Fruit fly (Drosophila melanogaster): ENCODE data around the gene CG12003.
A peak's percentile ranks its signal among the peaks of the same experiment; 100 is the strongest.

Gene CG12003

DNA sequence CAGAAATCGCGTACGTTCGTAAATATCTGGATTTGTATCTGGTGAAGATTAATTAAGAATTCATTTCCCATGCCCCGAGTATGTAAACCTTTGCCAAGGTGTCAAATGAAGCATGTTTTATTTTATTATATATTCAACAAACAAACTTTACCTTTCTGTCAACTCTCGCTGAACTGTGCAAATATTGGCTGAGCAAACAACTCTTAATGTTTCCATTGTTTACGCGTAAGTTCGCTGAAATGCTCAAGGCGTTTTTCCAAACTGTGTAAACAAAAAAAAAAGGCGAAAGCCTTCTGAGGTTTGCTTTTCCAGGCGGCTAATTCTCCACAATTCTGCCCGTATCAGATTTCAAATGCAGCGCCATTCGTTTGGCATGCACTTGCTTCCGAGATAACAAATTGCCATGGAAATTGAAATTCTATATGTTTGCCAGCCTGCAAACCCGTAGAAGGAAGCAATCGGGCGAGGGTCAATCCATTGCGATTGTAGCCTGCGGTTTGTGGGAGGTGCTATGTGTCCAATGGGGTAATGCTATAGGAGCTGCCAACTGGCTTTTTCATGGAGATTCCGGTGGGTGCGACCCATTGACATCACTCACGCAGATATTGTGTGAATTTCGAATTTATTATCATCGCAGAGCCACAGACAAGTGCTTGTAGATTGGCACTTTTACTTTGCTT is 26.6 kb downstream of the CG12003 start (continued):
- TF ChIP-seq jing (GFP tag; optimal IDR thresholded peaks at IDR 0.05) (no peak), eve (GFP tag; optimal IDR thresholded peaks at IDR 0.05) (no peak), sisA (GFP tag; IDR thresholded peaks at IDR 0.05) (no peak), Chrac-16 (GFP tag; optimal IDR thresholded peaks at IDR 0.05) (no peak), Ada2b (GFP tag; IDR thresholded peaks at IDR 0.05) (peak; percentile 52), CG14441 (GFP tag; IDR thresholded peaks at IDR 0.05) (no peak; the same call in 1 of the 2 replicates), Bteb2 (GFP tag; optimal IDR thresholded peaks at IDR 0.05) (peak; percentile 60), CG10959 (GFP tag; IDR thresholded peaks at IDR 0.05) (no peak), CG16863 (GFP tag; optimal IDR thresholded peaks at IDR 0.05) (no peak), CG11247 (GFP tag; IDR thresholded peaks at IDR 0.05) (peak; percentile 70), Hand (GFP tag; optimal IDR thresholded peaks at IDR 0.05) (peak; percentile 74), gcm2 (GFP tag; optimal IDR thresholded peaks at IDR 0.05) (no peak), Nf-YC (tag; optimal IDR thresholded peaks at IDR 0.05) (no peak), Nf-YB (GFP tag; optimal IDR thresholded peaks at IDR 0.05) (no peak), ap (GFP tag; IDR thresholded peaks at IDR 0.05) (no peak), CG1024 (GFP tag; IDR thresholded peaks at IDR 0.05) (no peak), tll (GFP tag; optimal IDR thresholded peaks at IDR 0.05) (no peak), nerfin-2 (GFP tag; IDR thresholded peaks at IDR 0.05; ENCODE audit: partially characterized antibody) (no peak), CG10979 (tag; optimal IDR thresholded peaks at IDR 0.05) (no peak), CrebB (tag; optimal IDR thresholded peaks at IDR 0.05) (peak; percentile 75), HLH3B (GFP tag; IDR thresholded peaks at IDR 0.05) (peak; percentile 27; the same call in 1 of the 2 replicates), wdn (GFP tag; IDR thresholded peaks at IDR 0.05) (peak; percentile 68), nau (GFP tag; optimal IDR thresholded peaks at IDR 0.05) (no peak), Kr (GFP tag; optimal IDR thresholded peaks at IDR 0.05) (no peak), al (GFP tag; IDR thresholded peaks at IDR 0.05) (0 out of 2 replicates have a peak, but pooled peaks have one; percentile 16), Nf-YA (GFP tag; IDR thresholded peaks at IDR 0.05) (peak; percentile 47; the same call in 1 of the 2 replicates), Optix (GFP tag; IDR thresholded peaks at IDR 0.05) (no peak), ab (GFP tag; optimal IDR thresholded peaks at IDR 0.05) (no peak), Dad (GFP tag; optimal IDR thresholded peaks at IDR 0.05) (peak; percentile 44), Abd-B (GFP tag; optimal IDR thresholded peaks at IDR 0.05) (no peak), sd (tag; optimal IDR thresholded peaks at IDR 0.05) (no peak), CG8359 (GFP tag; optimal IDR thresholded peaks at IDR 0.05; ENCODE audit: borderline replicate concordance) (peak; percentile 30), wek (GFP tag; optimal IDR thresholded peaks at IDR 0.05) (peak; percentile 65), Max (GFP tag; optimal IDR thresholded peaks at IDR 0.05) (peak; percentile 62), sug (tag; optimal IDR thresholded peaks at IDR 0.05) (no peak), Meics (GFP tag; optimal IDR thresholded peaks at IDR 0.05) (peak; percentile 90), CG15011 (GFP tag; optimal IDR thresholded peaks at IDR 0.05) (peak; percentile 92), gfzf (GFP tag; optimal IDR thresholded peaks at IDR 0.05) (no peak), h (optimal IDR thresholded peaks at IDR 0.05) (no peak), CG16815 (GFP tag; optimal IDR thresholded peaks at IDR 0.05) (no peak), en (GFP tag; optimal IDR thresholded peaks at IDR 0.05) (no peak), CG4328 (GFP tag; optimal IDR thresholded peaks at IDR 0.05) (peak; percentile 66), CG13894 (tag; optimal IDR thresholded peaks at IDR 0.05) (no peak), CG4424 (GFP tag; optimal IDR thresholded peaks at IDR 0.05) (no peak), CG10543 (GFP tag; optimal IDR thresholded peaks at IDR 0.05) (peak; percentile 82), Poxn (GFP tag; IDR thresholded peaks at IDR 0.05) (peak; percentile 41; the same call in 1 of the 2 replicates), CG17385 (GFP tag; optimal IDR thresholded peaks at IDR 0.05) (peak; percentile 59), dati (GFP tag; IDR thresholded peaks at IDR 0.05) (no peak), Adf1 (GFP tag; IDR thresholded peaks at IDR 0.05) (peak; percentile 64; the same call in 1 of the 2 replicates), knrl (GFP tag; IDR thresholded peaks at IDR 0.05; ENCODE audit: partially characterized antibody) (no peak)

All from whole organism, embryonic.